Comparison of ENCODE assay signal across 1 fruit fly cellular context in the genomic region with DNA sequence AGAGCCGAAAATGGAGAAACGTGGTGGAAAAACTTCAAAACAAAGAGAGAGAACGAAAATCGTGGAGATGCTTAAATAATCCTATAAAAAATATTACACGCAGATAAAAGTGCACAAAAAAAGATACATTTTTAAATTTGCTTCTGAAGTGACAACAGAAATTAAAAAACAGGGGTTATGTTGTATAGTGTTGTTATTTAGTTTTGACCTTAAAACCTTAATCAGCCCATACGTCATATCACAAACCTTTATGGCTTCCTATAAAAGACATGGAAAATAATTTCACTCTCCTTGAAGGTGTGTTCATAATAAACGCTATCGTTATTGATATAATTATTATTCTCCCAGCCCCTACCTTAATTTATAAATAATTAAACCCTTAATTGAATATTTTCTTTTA.
TF ChIP-seq lines count a peak whose summit lies in the region.

No protein-coding gene starts in this region.

TF ChIP-seq in whole organism, embryonic, 481 proteins besides CTCF, POLR2A, EP300 and RAD21 (continued from another document):
- TF ChIP-seq tin (GFP tag; optimal IDR thresholded peaks at IDR 0.05; lab: Kevin White, UChicago): peak; percentile 34
- TF ChIP-seq CG15514 (GFP tag; optimal IDR thresholded peaks at IDR 0.05; lab: Kevin White, UChicago): peak; percentile 10
- TF ChIP-seq CG17568 (GFP tag; optimal IDR thresholded peaks at IDR 0.05; lab: Kevin White, UChicago): peak; percentile 62
- TF ChIP-seq CG17912 (GFP tag; optimal IDR thresholded peaks at IDR 0.05; lab: Kevin White, UChicago): no peak
- peak; percentile 3 for TF ChIP-seq slou (GFP tag; optimal IDR thresholded peaks at IDR 0.05; lab: Kevin White, UChicago)
- TF ChIP-seq Hr51 (GFP tag; optimal IDR thresholded peaks at IDR 0.05; lab: Kevin White, UChicago): peak in 1 of 2 experiments; percentile 69
- TF ChIP-seq CG9609 (GFP tag; optimal IDR thresholded peaks at IDR 0.05; lab: Kevin White, UChicago): peak; percentile 9
- peak; percentile 11 for TF ChIP-seq CG5245 (GFP tag; optimal IDR thresholded peaks at IDR 0.05; lab: Kevin White, UChicago)
- TF ChIP-seq Meics (GFP tag; optimal IDR thresholded peaks at IDR 0.05; lab: Kevin White, UChicago): peak; percentile 7
- TF ChIP-seq HLHmδ (GFP tag; optimal IDR thresholded peaks at IDR 0.05; lab: Kevin White, UChicago): no peak
- TF ChIP-seq CG2116 (GFP tag; optimal IDR thresholded peaks at IDR 0.05; lab: Kevin White, UChicago): peak; percentile 19
- TF ChIP-seq Oli (tag; optimal IDR thresholded peaks at IDR 0.05; lab: Kevin White, UChicago): peak; percentile 69
- peak; percentile 40 for TF ChIP-seq CG2712 (tag; optimal IDR thresholded peaks at IDR 0.05; lab: Kevin White, UChicago)
- TF ChIP-seq Abd-B (GFP tag; optimal IDR thresholded peaks at IDR 0.05; lab: Kevin White, UChicago): peak; percentile 49
- TF ChIP-seq CG4617 (GFP tag; optimal IDR thresholded peaks at IDR 0.05; lab: Kevin White, UChicago; ENCODE audit: borderline replicate concordance): peak; percentile 3
- no peak for TF ChIP-seq CG34422 (GFP tag; IDR thresholded peaks at IDR 0.05; lab: Robert Waterston, UW)
- peak; percentile 7 for TF ChIP-seq Dad (GFP tag; optimal IDR thresholded peaks at IDR 0.05; lab: Kevin White, UChicago)
- TF ChIP-seq CG15011 (GFP tag; optimal IDR thresholded peaks at IDR 0.05; lab: Kevin White, UChicago): peak; percentile 1
- peak; percentile 19 for TF ChIP-seq CG3407 (GFP tag; optimal IDR thresholded peaks at IDR 0.05; lab: Kevin White, UChicago)
- TF ChIP-seq CG9932 (GFP tag; IDR thresholded peaks at IDR 0.05; lab: Robert Waterston, UW): no peak
- peak; percentile 40 for TF ChIP-seq dmrt11E (tag; optimal IDR thresholded peaks at IDR 0.05; lab: Kevin White, UChicago)
- peak; percentile 0 for TF ChIP-seq fd96Cb (tag; optimal IDR thresholded peaks at IDR 0.05; lab: Kevin White, UChicago)
- peak; percentile 55 for TF ChIP-seq nmo (GFP tag; optimal IDR thresholded peaks at IDR 0.05; lab: Kevin White, UChicago)
- peak; percentile 48 for TF ChIP-seq Camta (GFP tag; optimal IDR thresholded peaks at IDR 0.05; lab: Kevin White, UChicago)
- peak; percentile 36 for TF ChIP-seq CG13775 (GFP tag; optimal IDR thresholded peaks at IDR 0.05; lab: Kevin White, UChicago)
- TF ChIP-seq otp (GFP tag; IDR thresholded peaks at IDR 0.05; lab: Robert Waterston, UW): no peak
- TF ChIP-seq Nf-YC (tag; optimal IDR thresholded peaks at IDR 0.05; lab: Kevin White, UChicago): peak; percentile 26
- TF ChIP-seq Sox100B (GFP tag; optimal IDR thresholded peaks at IDR 0.05; lab: Kevin White, UChicago): peak; percentile 50
- TF ChIP-seq CG4854 (GFP tag; optimal IDR thresholded peaks at IDR 0.05; lab: Kevin White, UChicago): no peak
- TF ChIP-seq CG17829 (tag; optimal IDR thresholded peaks at IDR 0.05; lab: Kevin White, UChicago): peak; percentile 29
- peak; percentile 37 for TF ChIP-seq CG18476 (GFP tag; optimal IDR thresholded peaks at IDR 0.05; lab: Kevin White, UChicago)
- peak; percentile 4 for TF ChIP-seq Blimp-1 (GFP tag; optimal IDR thresholded peaks at IDR 0.05; lab: Kevin White, UChicago)
- no peak for TF ChIP-seq rib (GFP tag; IDR thresholded peaks at IDR 0.05; lab: Robert Waterston, UW)
- no peak for TF ChIP-seq btn (GFP tag; optimal IDR thresholded peaks at IDR 0.05; lab: Kevin White, UChicago)
- peak; percentile 12 for TF ChIP-seq Med (GFP tag; lab: Kevin White, UChicago)
TF ChIP-seq in whole organism, embryonic: peak in this region for 86.
